Worm (Caenorhabditis elegans) whole organism, young adult: ENCODE measurements around the gene aqp-6.

Experiments
- B0019.2 ChIP-seq: fragments of 200-800 bp; sonication (Bioruptor generic); conservative IDR thresholded peaks from 2 replicates; pipeline ENCODE4 v1.3.6; 2022; ENCODE audit warnings: missing genetic modification reagents, missing genetic modification characterization, missing compliant biosample characterization
- B0035.1 ChIP-seq: sonication (generic microtip); optimal IDR thresholded peaks from 2 replicates; lab custom pipeline; 2016; ENCODE audit warnings: missing genetic modification characterization, mild to moderate bottlenecking, missing compliant biosample characterization, missing genotype, missing genetic modification reagents
- F10E7.11 ChIP-seq: sonication (generic microtip); optimal IDR thresholded peaks from 2 replicates; lab custom pipeline; 2017; ENCODE audit warnings: mild to moderate bottlenecking, missing genetic modification characterization, moderate library complexity, missing compliant biosample characterization
- F52B5.7 ChIP-seq: sonication (generic microtip); optimal IDR thresholded peaks from 2 replicates; lab custom pipeline; 2016; ENCODE audit warnings: mild to moderate bottlenecking, missing genetic modification characterization, missing compliant biosample characterization
- K11D2.4 ChIP-seq: fragments of 200-800 bp; sonication (Bioruptor generic); IDR thresholded peaks from 2 replicates; pipeline ENCODE4 v1.3.6; 2022; ENCODE audit warnings: missing genetic modification reagents, missing genetic modification characterization, missing compliant biosample characterization
- T07F8.4 ChIP-seq: sonication (generic microtip); optimal IDR thresholded peaks from 2 replicates; lab custom pipeline; 2016; ENCODE audit warnings: mild to moderate bottlenecking, missing genetic modification characterization, moderate library complexity, missing compliant biosample characterization
- Y53F4B.3 ChIP-seq: fragments of 200-800 bp; sonication (Bioruptor generic); IDR thresholded peaks from 2 replicates; pipeline ENCODE4 v1.3.6; 2022; ENCODE audit warnings: missing genetic modification reagents, missing genetic modification characterization, missing compliant biosample characterization
- Y53G8AR.9 ChIP-seq: fragments of 200-800 bp; sonication (Bioruptor generic); conservative IDR thresholded peaks from 2 replicates; pipeline ENCODE4 v1.3.6; 2022; ENCODE audit warnings: missing genetic modification reagents, missing genetic modification characterization, missing compliant biosample characterization
- Y79H2A.3 ChIP-seq: fragments of 200-800 bp; sonication (Bioruptor generic); conservative IDR thresholded peaks from 2 replicates; pipeline ENCODE4 v1.3.6; 2022; ENCODE audit warnings: missing genetic modification reagents, missing genetic modification characterization, missing compliant biosample characterization
- Y95B8A.8 ChIP-seq: fragments of 200-800 bp; sonication (Bioruptor generic); IDR thresholded peaks from 2 replicates; pipeline ENCODE4 v1.3.6; 2022; ENCODE audit warnings: missing genetic modification reagents, missing genetic modification characterization, missing compliant biosample characterization
- ZK185.1 ChIP-seq: sonication (generic microtip); optimal IDR thresholded peaks from 2 replicates; lab custom pipeline; 2016; ENCODE audit warnings: mild to moderate bottlenecking, missing genetic modification characterization, missing compliant biosample characterization; ENCODE audit not compliant: poor library complexity, severe bottlenecking
- akir-1 ChIP-seq: fragments of 200-800 bp; sonication (Bioruptor generic); optimal IDR thresholded peaks from 2 replicates; lab custom pipeline; 2018; ENCODE audit warnings: mild to moderate bottlenecking, missing genetic modification characterization, moderate library complexity, missing compliant biosample characterization
- attf-3 ChIP-seq: fragments of 200-800 bp; sonication (Bioruptor generic); conservative IDR thresholded peaks from 2 replicates; pipeline ENCODE4 v1.3.6; 2022; ENCODE audit warnings: missing genetic modification reagents, missing genetic modification characterization, missing compliant biosample characterization
- ccch-3 ChIP-seq: fragments of 200-800 bp; sonication (Bioruptor generic); optimal IDR thresholded peaks from 2 replicates; lab custom pipeline; 2018; ENCODE audit warnings: mild to moderate bottlenecking, missing genetic modification characterization, missing compliant biosample characterization
- cebp-2 ChIP-seq: fragments of 200-800 bp; sonication (Bioruptor generic); IDR thresholded peaks from 2 replicates; pipeline ENCODE4 v1.3.6; 2022; ENCODE audit warnings: missing genetic modification characterization, missing compliant biosample characterization
- ceh-79 ChIP-seq: sonication (generic microtip); optimal IDR thresholded peaks from 2 replicates; lab custom pipeline; 2017; ENCODE audit warnings: mild to moderate bottlenecking, missing genetic modification characterization, missing compliant biosample characterization
- ceh-91 ChIP-seq: fragments of 200-800 bp; sonication (Bioruptor generic); IDR thresholded peaks from 2 replicates; pipeline ENCODE4 v1.3.6; 2022; ENCODE audit warnings: missing genetic modification reagents, missing genetic modification characterization, missing compliant biosample characterization
- him-1 ChIP-seq: sonication (generic microtip); optimal IDR thresholded peaks from 2 replicates; lab custom pipeline; 2016; ENCODE audit warnings: missing genotype, missing genetic modification reagents, missing genetic modification characterization, missing compliant biosample characterization
- hmg-1.2 ChIP-seq: fragments of 200-800 bp; sonication (Bioruptor generic); IDR thresholded peaks from 2 replicates; pipeline ENCODE4 v1.3.6; 2022; ENCODE audit warnings: missing genetic modification reagents, missing genetic modification characterization, missing compliant biosample characterization
- hmg-20 ChIP-seq: fragments of 200-800 bp; sonication (Bioruptor generic); IDR thresholded peaks from 2 replicates; pipeline ENCODE4 v1.3.6; 2022; ENCODE audit warnings: missing genetic modification reagents, missing genetic modification characterization, missing compliant biosample characterization
- hrde-1 ChIP-seq: sonication (generic microtip); optimal IDR thresholded peaks from 2 replicates; lab custom pipeline; 2016; ENCODE audit warnings: missing genetic modification characterization, mild to moderate bottlenecking, missing compliant biosample characterization, moderate library complexity, missing genotype, missing genetic modification reagents, borderline replicate concordance
- lin-26 ChIP-seq: fragments of 200-800 bp; sonication (Bioruptor generic); IDR thresholded peaks from 2 replicates; pipeline ENCODE4 v1.3.6; 2022; ENCODE audit warnings: missing genetic modification reagents, missing genetic modification characterization, missing compliant biosample characterization
- lsl-1 ChIP-seq: fragments of 200-800 bp; sonication (Bioruptor generic); optimal IDR thresholded peaks from 2 replicates; lab custom pipeline; 2018; ENCODE audit warnings: mild to moderate bottlenecking, missing genetic modification characterization, moderate library complexity, missing compliant biosample characterization
- mes-4 ChIP-seq: sonication (generic microtip); optimal IDR thresholded peaks from 2 replicates; lab custom pipeline; 2016; ENCODE audit warnings: missing genotype, missing genetic modification characterization, missing compliant biosample characterization
- nhr-80 ChIP-seq: sonication (generic microtip); optimal IDR thresholded peaks from 2 replicates; lab custom pipeline; 2016; ENCODE audit warnings: missing genetic modification characterization, missing compliant biosample characterization
- sdz-38 ChIP-seq: sonication (generic microtip); optimal IDR thresholded peaks from 2 replicates; lab custom pipeline; 2016; ENCODE audit warnings: missing genotype, missing genetic modification characterization, missing compliant biosample characterization
- snpc-1.3 ChIP-seq: sonication (generic microtip); optimal IDR thresholded peaks from 2 replicates; lab custom pipeline; 2017; ENCODE audit warnings: missing genetic modification characterization, mild to moderate bottlenecking, missing compliant biosample characterization, antibody characterized with exemption, moderate library complexity, missing genotype, missing genetic modification reagents; ENCODE audit not compliant: insufficient read depth
- snpc-4 ChIP-seq, 5 experiments: fragments of 150-350 bp in 1 of 5; sonication (generic microtip) in 4 of 5; optimal IDR thresholded peaks; 2 replicates each; lab custom pipeline; 2014 to 2018; ENCODE audit warnings: missing genetic modification characterization in 5 of 5, missing biosample characterization in 3 of 5, antibody characterized with exemption in 2 of 5, mild to moderate bottlenecking in 2 of 5, missing compliant biosample characterization in 2 of 5, missing genotype in 2 of 5, moderate library complexity in 2 of 5, missing genetic modification reagents in 1 of 5
- somi-1 ChIP-seq: fragments of 200-800 bp; sonication (Bioruptor generic); optimal IDR thresholded peaks from 2 replicates; lab custom pipeline; 2018; ENCODE audit warnings: mild to moderate bottlenecking, missing genetic modification characterization, missing compliant biosample characterization
- tbx-9 ChIP-seq: sonication (generic microtip); optimal IDR thresholded peaks from 2 replicates; lab custom pipeline; 2016; ENCODE audit warnings: borderline replicate concordance, missing genetic modification characterization, inconsistent platforms, missing compliant biosample characterization
- tlf-1 ChIP-seq: fragments of 200-800 bp; sonication (Bioruptor generic); optimal IDR thresholded peaks from 2 replicates; lab custom pipeline; 2018; ENCODE audit warnings: mild to moderate bottlenecking, missing genetic modification characterization, missing compliant biosample characterization
- unc-130 ChIP-seq: sonication (generic microtip); optimal IDR thresholded peaks from 2 replicates; lab custom pipeline; 2016; ENCODE audit warnings: missing genetic modification reagents, missing genetic modification characterization, missing compliant biosample characterization
- zim-3 ChIP-seq: sonication (generic microtip); optimal IDR thresholded peaks from 2 replicates; lab custom pipeline; 2017; ENCODE audit warnings: mild to moderate bottlenecking, missing genetic modification characterization, moderate library complexity, missing compliant biosample characterization
- ztf-22 ChIP-seq: fragments of 200-800 bp; sonication (Bioruptor generic); optimal IDR thresholded peaks from 2 replicates; lab custom pipeline; 2018; ENCODE audit warnings: mild to moderate bottlenecking, missing genetic modification characterization, moderate library complexity, missing compliant biosample characterization
- ztf-28 ChIP-seq: fragments of 200-800 bp; sonication (Bioruptor generic); IDR thresholded peaks from 2 replicates; pipeline ENCODE4 v1.3.6; 2022; ENCODE audit warnings: missing genetic modification reagents, missing genetic modification characterization, missing compliant biosample characterization
- ztf-6 ChIP-seq: fragments of 200-800 bp; sonication (Bioruptor generic); IDR thresholded peaks from 2 replicates; pipeline ENCODE4 v1.3.6; 2022; ENCODE audit warnings: missing genetic modification reagents, missing genetic modification characterization, missing compliant biosample characterization

aqp-6 gene

DNA sequence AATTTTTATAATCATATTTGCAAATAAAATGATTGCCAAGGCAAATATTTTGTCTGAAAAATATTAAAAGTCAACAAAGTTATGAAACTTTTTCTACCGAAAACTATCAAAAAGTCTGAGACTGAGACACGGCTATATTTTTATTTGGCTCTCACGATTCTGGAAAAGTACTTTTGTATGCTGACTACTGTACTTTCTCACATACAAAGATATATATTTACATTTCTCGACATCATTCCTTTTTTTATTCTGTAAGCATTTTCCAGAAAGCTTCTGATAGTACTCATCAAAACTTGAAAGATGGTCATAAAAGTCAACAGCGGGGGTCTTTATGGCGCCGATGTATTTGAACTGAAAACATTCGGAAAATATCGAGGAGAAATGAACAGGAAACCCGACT lies at the start of gene aqp-6:
aqp-6 (plus strand) TSS at position 301 of the 400 bp plus-strand sequence.
- TF ChIP-seq ceh-79 (tag; lab: Kevin White, UChicago), result no peak
- TF ChIP-seq T07F8.4, result no peak
- TF ChIP-seq ztf-28 (GFP tag; lab: Robert Waterston, UW), result no peak
- no peak for TF ChIP-seq zim-3 (tag; lab: Kevin White, UChicago)
- TF ChIP-seq ztf-22 (GFP tag; lab: Kevin White, UChicago), result no peak
- no peak for TF ChIP-seq tlf-1 (GFP tag; lab: Kevin White, UChicago)
- TF ChIP-seq him-1 (tag; lab: Kevin White, UChicago), result no peak
- TF ChIP-seq B0035.1 (tag; lab: Kevin White, UChicago), result no peak
- no peak for TF ChIP-seq B0019.2 (GFP tag; lab: Robert Waterston, UW)
- no peak for TF ChIP-seq ceh-91
- no peak for TF ChIP-seq nhr-80 (tag; lab: Kevin White, UChicago)
- TF ChIP-seq ztf-6 (GFP tag; lab: Robert Waterston, UW), result no peak
- TF ChIP-seq Y53F4B.3 (GFP tag; lab: Robert Waterston, UW), result no peak
- TF ChIP-seq unc-130 (GFP tag; lab: Kevin White, UChicago), result no peak
- no peak for TF ChIP-seq akir-1 (GFP tag; lab: Kevin White, UChicago)
- no peak for TF ChIP-seq ZK185.1
- TF ChIP-seq sdz-38 (tag; lab: Kevin White, UChicago), result no peak
- TF ChIP-seq somi-1 (GFP tag; lab: Kevin White, UChicago), result no peak

DNA sequence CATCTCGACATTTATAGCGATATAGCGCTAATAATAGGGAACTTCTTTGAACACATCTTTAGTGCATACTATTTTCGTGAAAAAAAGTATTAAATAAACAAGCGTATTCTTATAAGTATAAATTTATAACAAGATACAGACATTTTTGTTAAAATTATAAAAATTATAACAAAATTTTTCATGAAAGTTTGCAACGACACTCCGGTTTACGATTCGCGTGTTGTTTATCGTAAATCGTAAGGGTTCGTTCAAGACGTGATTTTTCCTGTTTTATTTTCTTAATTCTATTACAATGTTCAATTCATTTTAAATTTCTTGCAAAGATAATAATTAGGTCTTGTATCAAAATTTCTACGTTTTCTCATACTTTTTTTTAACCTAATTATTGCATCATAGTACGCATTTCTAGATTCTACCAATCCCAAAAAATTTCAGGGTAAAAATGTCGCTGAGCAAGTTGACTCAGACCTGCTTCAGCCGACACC lies 49.5 kb upstream of the aqp-6 start, which contains the start of gene scpl-4:
scpl-4 (plus strand) TSS at position 435 of the 485 bp plus-strand sequence.
- TF ChIP-seq attf-3 (GFP tag; lab: Robert Waterston, UW), result peak; percentile 75
- no peak for TF ChIP-seq cebp-2 (GFP tag; lab: Robert Waterston, UW)
- no peak for TF ChIP-seq Y79H2A.3 (GFP tag; lab: Robert Waterston, UW)

DNA sequence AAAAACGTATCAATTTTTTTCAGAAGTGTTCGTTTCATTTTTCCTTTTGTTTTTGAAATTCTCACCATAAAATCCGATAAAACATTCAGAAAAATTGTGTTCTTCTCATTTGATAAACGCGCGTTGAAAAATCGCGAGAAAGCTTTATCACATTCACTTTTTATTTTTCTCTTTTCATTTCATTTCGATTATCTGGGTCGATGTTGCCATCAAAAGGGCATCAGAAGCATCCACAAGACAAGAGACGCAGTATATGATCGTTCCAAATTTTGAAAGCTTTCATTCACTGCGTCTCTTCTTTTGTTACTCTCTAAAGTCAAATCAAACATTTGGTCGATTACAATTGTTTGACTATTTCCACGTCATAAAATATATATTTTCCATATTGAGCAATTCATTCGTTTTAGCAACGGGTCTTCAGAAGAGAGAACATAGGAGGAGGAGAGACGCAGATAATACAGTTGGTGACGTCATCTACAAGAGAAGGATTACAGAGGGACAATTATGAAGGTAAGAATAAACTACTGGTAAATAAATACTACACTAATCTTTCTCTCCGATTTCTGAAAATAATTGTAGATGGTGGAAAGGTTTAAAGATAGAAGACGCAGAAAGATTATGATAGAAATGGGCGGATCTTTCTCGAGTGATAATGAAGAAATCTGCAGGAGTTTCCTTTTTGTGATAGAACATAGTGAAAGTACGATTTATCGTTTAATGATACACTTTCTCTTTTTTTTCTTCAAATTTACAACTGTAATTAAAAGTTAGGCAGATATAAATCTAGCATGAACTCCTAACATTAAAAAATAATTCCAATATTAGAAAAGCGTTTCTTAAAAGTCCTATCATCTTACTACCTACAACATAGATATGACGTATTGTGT lies 46.0 kb upstream of the aqp-6 start, which contains the start of gene H27A22.1:
H27A22.1 (plus strand) TSS at position 505 of the 887 bp plus-strand sequence.
- TF ChIP-seq K11D2.4 (no peak), Y95B8A.8 (GFP tag; lab: Robert Waterston, UW) (no peak), nhr-80 (tag; lab: Kevin White, UChicago) (no peak), lin-26 (GFP tag; lab: Robert Waterston, UW) (no peak), hmg-1.2 (peak; percentile 56; the same call in 1 of the 2 replicates)
- TF ChIP-seq, all 124 proteins: peak for 1

DNA sequence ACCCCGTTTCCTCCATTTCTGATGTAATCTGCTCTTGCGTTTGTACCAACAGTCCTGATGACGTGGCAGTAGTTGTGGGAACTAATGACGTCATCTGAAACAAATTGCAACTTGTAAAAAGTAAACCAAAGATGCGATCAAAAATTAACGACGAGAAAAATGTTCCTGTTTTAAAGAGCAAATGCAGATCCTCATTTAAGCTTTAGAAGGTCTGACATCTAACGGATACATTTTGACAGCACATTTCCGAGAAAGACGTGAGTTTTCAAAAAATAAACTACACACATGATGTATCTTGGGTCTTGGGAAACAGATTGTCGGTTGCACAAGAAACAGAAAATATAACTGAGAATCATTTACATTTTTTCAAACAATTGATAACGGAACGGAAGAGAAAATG lies 32.8 kb upstream of the aqp-6 start, which contains the start of gene H09F14.1:
H09F14.1 (minus strand) TSS at position 101 of the 400 bp plus-strand sequence.
- TF ChIP-seq cebp-2 (GFP tag; lab: Robert Waterston, UW) (no peak), ccch-3 (GFP tag; lab: Kevin White, UChicago) (no peak), sdz-38 (tag; lab: Kevin White, UChicago) (no peak), somi-1 (GFP tag; lab: Kevin White, UChicago) (no peak), Y53G8AR.9 (GFP tag; lab: Robert Waterston, UW) (no peak), mes-4 (tag; lab: Kevin White, UChicago) (no peak), snpc-1.3 (tag; lab: Kevin White, UChicago) (no peak), tbx-9 (no peak), lsl-1 (no peak), snpc-4 (GFP tag; optimal IDR thresholded peaks at IDR 0.05; lab: Kevin White, UChicago) (no peak), snpc-4 (tag; optimal IDR thresholded peaks at IDR 0.05; lab: Kevin White, UChicago) (no peak), F52B5.7 (no peak), hmg-20 (GFP tag; lab: Robert Waterston, UW) (no peak), unc-130 (GFP tag; lab: Kevin White, UChicago) (no peak), ceh-91 (no peak), F10E7.11 (tag; lab: Kevin White, UChicago) (no peak), hrde-1 (tag; lab: Kevin White, UChicago) (no peak)
